Fruit fly (Drosophila melanogaster) whole organism, embryonic: ENCODE measurements around the gene wg.
A peak's percentile ranks its signal among the peaks of the same experiment; 100 is the strongest.

Source experiments
- CG14860 ChIP-seq: fragments of 200-800 bp; sonication (Bioruptor generic); IDR thresholded peaks from 3 replicates; pipeline ENCODE4 v1.3.6; 2022; ENCODE audit warnings: missing biosample characterization, missing genetic modification characterization; ENCODE audit not compliant: partially characterized antibody
- CG1603 ChIP-seq: fragments of 200-800 bp; sonication (Bioruptor generic); optimal IDR thresholded peaks from 2 replicates; lab custom pipeline; 2019; ENCODE audit warnings: missing biosample characterization, mild to moderate bottlenecking, missing genetic modification characterization, moderate library complexity
- CG16815 ChIP-seq: fragments of 200-800 bp; sonication (Bioruptor generic); optimal IDR thresholded peaks from 3 replicates; lab custom pipeline; 2017; ENCODE audit warnings: missing biosample characterization, mild to moderate bottlenecking, missing genetic modification characterization
- CG17829 ChIP-seq: fragments of 200-800 bp; optimal IDR thresholded peaks from 2 replicates; lab custom pipeline; 2019; ENCODE audit warnings: missing biosample characterization, mild to moderate bottlenecking, missing genetic modification characterization, moderate library complexity
- CG4404 ChIP-seq: fragments of 200-800 bp; sonication (Bioruptor generic); IDR thresholded peaks from 2 replicates; pipeline ENCODE4 v1.3.6; 2022; ENCODE audit warnings: missing biosample characterization, missing genetic modification characterization
- CG6765 ChIP-seq: fragments of 200-800 bp; sonication (Bioruptor generic); optimal IDR thresholded peaks from 3 replicates; lab custom pipeline; 2017; ENCODE audit warnings: missing biosample characterization, mild to moderate bottlenecking, missing genetic modification characterization
- CG8944 ChIP-seq: fragments of 200-800 bp; sonication (Bioruptor generic); optimal IDR thresholded peaks from 3 replicates; lab custom pipeline; 2016; ENCODE audit warnings: missing biosample characterization, missing genetic modification characterization
- Deaf1 ChIP-seq: fragments of 200-800 bp; optimal IDR thresholded peaks from 3 replicates; lab custom pipeline; 2019; ENCODE audit warnings: missing biosample characterization, mild to moderate bottlenecking, missing genetic modification characterization, moderate library complexity
- Drgx ChIP-seq: fragments of 200-800 bp; sonication (Bioruptor generic); IDR thresholded peaks from 2 replicates; pipeline ENCODE4 v1.3.6; 2022; ENCODE audit warnings: missing biosample characterization, missing genetic modification characterization
- Ets65A ChIP-seq: fragments of 200-800 bp; sonication (Bioruptor generic); peaks from one replicate; lab custom pipeline; 2016; ENCODE audit warnings: missing biosample characterization, missing genetic modification characterization
- HLH54F ChIP-seq: fragments of 200-800 bp; sonication (Bioruptor generic); optimal IDR thresholded peaks from 3 replicates; lab custom pipeline; 2016; ENCODE audit warnings: missing biosample characterization, missing genetic modification characterization
- Jarid2 ChIP-seq: fragments of 200-800 bp; sonication (Bioruptor generic); optimal IDR thresholded peaks from 3 replicates; lab custom pipeline; 2017; ENCODE audit warnings: mild to moderate bottlenecking, missing biosample characterization, missing genetic modification reagents, missing genetic modification characterization
- Meics ChIP-seq: fragments of 200-800 bp; sonication (Bioruptor generic); optimal IDR thresholded peaks from 2 replicates; lab custom pipeline; 2017; ENCODE audit warnings: missing biosample characterization, mild to moderate bottlenecking, missing genetic modification characterization
- Nf-YC ChIP-seq: fragments of 200-800 bp; optimal IDR thresholded peaks from 3 replicates; lab custom pipeline; 2019; ENCODE audit warnings: missing biosample characterization, mild to moderate bottlenecking, missing genetic modification characterization, moderate library complexity
- Sox100B ChIP-seq: fragments of 200-800 bp; sonication (Bioruptor generic); optimal IDR thresholded peaks from 3 replicates; lab custom pipeline; 2018; ENCODE audit warnings: missing biosample characterization, mild to moderate bottlenecking, missing genetic modification characterization
- Xrp1 ChIP-seq: fragments of 200-800 bp; sonication (Bioruptor generic); IDR thresholded peaks from 2 replicates; pipeline ENCODE4 v1.3.6; 2022; ENCODE audit warnings: missing biosample characterization, missing genetic modification characterization
- bsh ChIP-seq, 2 experiments: fragments of 200-800 bp; sonication (Bioruptor generic); optimal IDR thresholded peaks; 2 replicates each; lab custom pipeline; 2017 to 2018; ENCODE audit warnings: mild to moderate bottlenecking in 2 of 2, missing biosample characterization in 2 of 2, missing genetic modification characterization in 2 of 2, moderate library complexity in 1 of 2
- cg ChIP-seq: fragments of 200-800 bp; sonication (Bioruptor generic); optimal IDR thresholded peaks from 3 replicates; lab custom pipeline; 2019; ENCODE audit warnings: missing biosample characterization, mild to moderate bottlenecking, missing genetic modification characterization, moderate library complexity
- corto ChIP-seq: fragments of 200-800 bp; sonication (Bioruptor generic); optimal IDR thresholded peaks from 2 replicates; lab custom pipeline; 2016; ENCODE audit warnings: missing biosample characterization, mild to moderate bottlenecking, missing genetic modification characterization, moderate library complexity
- dati ChIP-seq: fragments of 200-800 bp; sonication (Bioruptor generic); IDR thresholded peaks from 2 replicates; pipeline ENCODE4 v1.3.6; 2022; ENCODE audit warnings: missing biosample characterization, missing genetic modification characterization
- dmrt11E ChIP-seq: fragments of 200-800 bp; sonication (Bioruptor generic); optimal IDR thresholded peaks from 3 replicates; lab custom pipeline; 2018; ENCODE audit warnings: missing biosample characterization, mild to moderate bottlenecking, missing genetic modification characterization, moderate library complexity
- emc ChIP-seq: fragments of 200-800 bp; sonication (Bioruptor generic); optimal IDR thresholded peaks from 2 replicates; lab custom pipeline; 2016; ENCODE audit warnings: missing biosample characterization, missing genetic modification characterization
- ewg ChIP-seq: fragments of 200-800 bp; sonication (Bioruptor generic); optimal IDR thresholded peaks from 3 replicates; lab custom pipeline; 2017; ENCODE audit warnings: mild to moderate bottlenecking, missing biosample characterization, missing genetic modification reagents, missing genetic modification characterization
- knrl ChIP-seq: fragments of 200-800 bp; sonication (Bioruptor generic); IDR thresholded peaks from 3 replicates; pipeline ENCODE4 v1.3.6; 2022; ENCODE audit warnings: missing biosample characterization, missing genetic modification characterization; ENCODE audit not compliant: partially characterized antibody
- lbe ChIP-seq: fragments of 200-800 bp; sonication (Bioruptor generic); optimal IDR thresholded peaks from 2 replicates; lab custom pipeline; 2016; ENCODE audit warnings: missing biosample characterization, mild to moderate bottlenecking, missing genetic modification characterization
- mirr ChIP-seq: fragments of 200-800 bp; sonication (Bioruptor generic); optimal IDR thresholded peaks from 3 replicates; lab custom pipeline; 2018; ENCODE audit warnings: missing biosample characterization, mild to moderate bottlenecking, missing genetic modification characterization
- mld ChIP-seq: fragments of 200-800 bp; sonication (Bioruptor generic); IDR thresholded peaks from 3 replicates; pipeline ENCODE4 v1.3.6; 2022; ENCODE audit warnings: missing biosample characterization, missing genetic modification characterization; ENCODE audit not compliant: partially characterized antibody
- nerfin-1 ChIP-seq: fragments of 200-800 bp; sonication (Bioruptor generic); optimal IDR thresholded peaks from 3 replicates; lab custom pipeline; 2019; ENCODE audit warnings: missing biosample characterization, mild to moderate bottlenecking, missing genetic modification characterization, moderate library complexity
- nom ChIP-seq: fragments of 200-800 bp; sonication (Bioruptor generic); optimal IDR thresholded peaks from 2 replicates; lab custom pipeline; 2017; ENCODE audit warnings: missing biosample characterization, missing genetic modification characterization, mild to moderate bottlenecking, moderate library complexity, missing genetic modification reagents
- prd ChIP-seq, 3 experiments: fragments of >200 bp in 2 of 3; fragments of 200-800 bp in 1 of 3; sonication (Bioruptor generic) in 1 of 3; optimal IDR thresholded peaks in 2 of 3; IDR thresholded peaks in 1 of 3; 2 replicates in 2 of 3; 3 replicates in 1 of 3; pipeline versions ENCODE4 v1.3.6 to Lab custom; 2017 to 2022; ENCODE audit warnings: missing biosample characterization in 1 of 3, missing genetic modification characterization in 1 of 3
- sens ChIP-seq: fragments of 200-800 bp; sonication (Bioruptor generic); peaks from one replicate; lab custom pipeline; 2016; ENCODE audit warnings: missing biosample characterization, missing genetic modification characterization
- sisA ChIP-seq: fragments of 200-800 bp; sonication (Bioruptor generic); IDR thresholded peaks from 2 replicates; pipeline ENCODE4 v1.3.6; 2022; ENCODE audit warnings: missing biosample characterization, missing genetic modification characterization
- sob ChIP-seq: fragments of 200-800 bp; sonication (Bioruptor generic); IDR thresholded peaks from 2 replicates; pipeline ENCODE4 v1.3.6; 2022; ENCODE audit warnings: missing biosample characterization, missing genetic modification characterization
- zen ChIP-seq: fragments of 200-800 bp; sonication (Bioruptor generic); optimal IDR thresholded peaks from 3 replicates; lab custom pipeline; 2018; ENCODE audit warnings: missing biosample characterization, mild to moderate bottlenecking, missing genetic modification characterization, moderate library complexity
- zfh1 ChIP-seq: fragments of 200-800 bp; sonication (Bioruptor generic); IDR thresholded peaks from 3 replicates; pipeline ENCODE4 v1.3.6; 2022; ENCODE audit warnings: missing biosample characterization, missing genetic modification characterization

Gene wg

DNA sequence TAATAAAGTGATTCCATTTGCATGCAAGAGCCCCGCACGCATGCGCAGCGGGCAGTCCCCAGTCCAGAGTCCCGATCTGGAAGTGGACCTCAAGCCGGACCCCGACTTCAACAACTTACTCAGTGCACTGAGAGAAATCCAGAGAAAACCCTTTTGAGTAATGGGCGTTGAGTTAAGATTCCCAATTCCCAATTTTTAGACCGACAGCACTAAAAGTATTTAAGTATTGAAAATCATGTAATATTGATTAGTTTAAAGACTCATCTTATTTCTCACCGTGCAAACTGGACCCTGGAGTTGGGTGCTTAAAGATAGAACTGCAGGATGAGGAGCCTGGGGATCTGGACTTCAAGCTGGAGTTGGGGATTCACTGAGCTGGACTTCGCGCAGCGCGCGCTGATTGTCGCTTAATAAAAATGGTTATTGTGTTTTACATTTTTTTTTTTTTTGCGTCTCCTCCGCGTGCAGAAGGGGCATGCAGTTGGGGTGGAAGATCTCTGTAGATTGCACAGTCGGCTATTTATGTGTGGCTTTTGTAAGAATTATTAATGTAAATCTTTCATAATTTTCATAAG, 51.1 kb downstream of the wg start:
- TF ChIP-seq mld (GFP tag; lab: Robert Waterston, UW): no peak
- TF ChIP-seq Ets65A: peak; percentile 89
- TF ChIP-seq CG14860 (GFP tag; lab: Robert Waterston, UW): 0 out of 3 replicates have a peak, but pooled peaks have one; percentile 18
- TF ChIP-seq corto (GFP tag; lab: Kevin White, UChicago): peak; percentile 89
- peak; percentile 41 for TF ChIP-seq sens (GFP tag; lab: Kevin White, UChicago)
- 0 out of 2 replicates have a peak, but pooled peaks have one; percentile 27 for TF ChIP-seq CG4404 (GFP tag; lab: Robert Waterston, UW)
- no peak for TF ChIP-seq prd (optimal IDR thresholded peaks at IDR 0.05; lab: Kevin White, UChicago)
- peak; percentile 23; the same call in 1 of the 3 replicates for TF ChIP-seq prd (GFP tag; IDR thresholded peaks at IDR 0.05; lab: Robert Waterston, UW)
- 0 out of 2 replicates have a peak, but pooled peaks have one; percentile 11 for TF ChIP-seq dati (GFP tag; lab: Robert Waterston, UW)
- 0 out of 2 replicates have a peak, but pooled peaks have one; percentile 25 for TF ChIP-seq sisA (GFP tag; lab: Robert Waterston, UW)
- TF ChIP-seq emc (GFP tag; lab: Kevin White, UChicago): no peak
- no peak for TF ChIP-seq zen (tag; lab: Kevin White, UChicago)
- peak; percentile 12 for TF ChIP-seq CG16815 (GFP tag; lab: Kevin White, UChicago)
- TF ChIP-seq bsh (GFP tag; optimal IDR thresholded peaks at IDR 0.05; lab: Kevin White, UChicago): peak in 1 of 2 experiments; percentile 89
- peak; percentile 89 for TF ChIP-seq lbe (GFP tag; lab: Kevin White, UChicago)
- TF ChIP-seq mirr (GFP tag; lab: Kevin White, UChicago): no peak
- peak; percentile 17 for TF ChIP-seq CG1603 (tag; lab: Kevin White, UChicago)
- TF ChIP-seq sob: no peak
- peak; percentile 51 for TF ChIP-seq dmrt11E
- no peak for TF ChIP-seq Meics (GFP tag; lab: Kevin White, UChicago)
- no peak for TF ChIP-seq CG8944 (GFP tag; lab: Kevin White, UChicago)
- no peak for TF ChIP-seq nerfin-1
- peak; percentile 71 for TF ChIP-seq Drgx (GFP tag; lab: Robert Waterston, UW)
- TF ChIP-seq nom: peak; percentile 97
- TF ChIP-seq zfh1 (GFP tag; lab: Robert Waterston, UW): no peak
- no peak for TF ChIP-seq Sox100B (GFP tag; lab: Kevin White, UChicago)
- peak; percentile 55; the same call in 1 of the 2 replicates for TF ChIP-seq Xrp1 (GFP tag; lab: Robert Waterston, UW)

DNA sequence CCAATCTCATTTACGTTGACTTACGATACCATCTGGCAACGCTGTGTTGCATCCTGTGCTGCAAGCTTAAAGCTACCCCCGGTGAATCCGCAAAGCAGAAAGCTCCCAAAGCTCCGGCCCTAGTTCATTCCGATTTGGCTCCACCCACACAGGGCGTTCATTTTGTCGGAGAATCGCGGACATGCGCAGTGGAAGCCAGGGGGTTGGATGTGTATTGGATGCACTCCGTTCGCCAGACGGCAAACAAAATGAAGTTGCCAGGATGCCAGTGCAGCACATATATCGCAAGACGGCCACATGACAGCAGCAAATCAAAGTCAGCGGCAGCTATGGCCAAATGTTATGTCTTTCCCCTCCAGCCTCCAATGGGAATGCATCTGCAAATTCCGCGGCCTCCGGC, 51.8 kb downstream of the wg start:
- TF ChIP-seq CG17829 (tag; lab: Kevin White, UChicago) (no peak), Deaf1 (peak; percentile 6), CG6765 (GFP tag; lab: Kevin White, UChicago) (no peak), Nf-YC (tag; lab: Kevin White, UChicago) (peak; percentile 74), HLH54F (GFP tag; lab: Kevin White, UChicago) (no peak), knrl (GFP tag; lab: Robert Waterston, UW) (no peak), ewg (GFP tag; lab: Kevin White, UChicago) (peak; percentile 78), cg (GFP tag; lab: Kevin White, UChicago) (no peak)

DNA sequence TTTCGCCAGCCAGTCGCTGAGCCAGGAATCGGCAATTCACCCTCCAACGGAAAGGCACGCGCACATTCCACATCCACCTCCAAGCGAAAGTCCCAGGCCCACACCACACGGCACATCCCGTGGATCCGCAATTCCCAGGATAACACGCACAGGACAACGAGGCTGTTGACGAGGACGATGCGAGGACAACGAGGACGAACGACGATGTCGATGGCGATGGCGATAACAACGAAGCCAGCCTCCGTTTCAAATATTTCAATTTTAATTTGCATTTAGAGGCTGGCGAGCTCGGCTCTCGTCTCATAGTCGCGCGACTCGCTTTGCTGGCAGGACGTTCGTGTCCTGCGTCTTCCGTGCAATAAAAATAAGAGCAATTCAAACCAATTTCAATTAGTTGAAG, 56.1 kb downstream of the wg start, which contains the start of gene Wnt10:
Gene Wnt10, plus strand, starts transcription at position 301 of the 400 bp plus-strand sequence.
- TF ChIP-seq Deaf1: peak; percentile 83
- TF ChIP-seq Jarid2 (GFP tag; lab: Kevin White, UChicago): no peak
